Fruit fly (Drosophila melanogaster) whole organism, embryonic: Measurements from ENCODE around the gene Mst98Ca.
A peak's percentile ranks its signal among the peaks of the same experiment; 100 is the strongest.

Experiments used
- BtbVII ChIP-seq: fragments of 200-800 bp; sonication (Bioruptor generic); optimal IDR thresholded peaks from 3 replicates; lab custom pipeline; 2017; ENCODE audit warnings: missing biosample characterization, mild to moderate bottlenecking, missing genetic modification characterization
- Bteb2 ChIP-seq: fragments of 200-800 bp; sonication (Bioruptor generic); optimal IDR thresholded peaks from 2 replicates; lab custom pipeline; 2016; ENCODE audit warnings: missing biosample characterization, missing genetic modification characterization
- CG1024 ChIP-seq: fragments of 200-800 bp; sonication (Bioruptor generic); IDR thresholded peaks from 2 replicates; pipeline ENCODE4 v1.3.6; 2022; ENCODE audit warnings: missing biosample characterization, missing genetic modification characterization
- CG10321 ChIP-seq: fragments of 200-800 bp; sonication (Bioruptor generic); IDR thresholded peaks from 2 replicates; pipeline ENCODE4 v1.3.6; 2022; ENCODE audit warnings: missing biosample characterization, missing genetic modification characterization
- CG10431 ChIP-seq: fragments of 200-800 bp; sonication (Bioruptor generic); optimal IDR thresholded peaks from 3 replicates; lab custom pipeline; 2018; ENCODE audit warnings: missing biosample characterization, mild to moderate bottlenecking, missing genetic modification characterization
- CG10654 ChIP-seq: fragments of 200-800 bp; sonication (Bioruptor generic); optimal IDR thresholded peaks from 2 replicates; lab custom pipeline; 2016; ENCODE audit warnings: missing biosample characterization, missing genetic modification characterization
- CG11504 ChIP-seq: fragments of 200-800 bp; sonication (Bioruptor generic); optimal IDR thresholded peaks from 3 replicates; lab custom pipeline; 2019; ENCODE audit warnings: missing biosample characterization, mild to moderate bottlenecking, missing genetic modification characterization, moderate library complexity
- CG1233 ChIP-seq: fragments of 200-800 bp; sonication (Bioruptor generic); optimal IDR thresholded peaks from 4 replicates; lab custom pipeline; 2018; ENCODE audit warnings: missing biosample characterization, mild to moderate bottlenecking, missing genetic modification characterization
- CG16779 ChIP-seq: fragments of 200-800 bp; sonication (Bioruptor generic); IDR thresholded peaks from 2 replicates; pipeline ENCODE4 v1.3.6; 2022; ENCODE audit warnings: missing biosample characterization, missing genetic modification characterization
- CG16815 ChIP-seq: fragments of 200-800 bp; sonication (Bioruptor generic); optimal IDR thresholded peaks from 3 replicates; lab custom pipeline; 2017; ENCODE audit warnings: missing biosample characterization, mild to moderate bottlenecking, missing genetic modification characterization
- CG18262 ChIP-seq: fragments of 200-800 bp; optimal IDR thresholded peaks from 3 replicates; lab custom pipeline; 2019; ENCODE audit warnings: missing biosample characterization, mild to moderate bottlenecking, missing genetic modification characterization, moderate library complexity
- CG18619 ChIP-seq: fragments of 200-800 bp; sonication (Bioruptor generic); optimal IDR thresholded peaks from 3 replicates; lab custom pipeline; 2017; ENCODE audit warnings: missing biosample characterization, mild to moderate bottlenecking, missing genetic modification characterization
- CG30020 ChIP-seq: fragments of 200-800 bp; optimal IDR thresholded peaks from 2 replicates; lab custom pipeline; 2019; ENCODE audit warnings: missing biosample characterization, mild to moderate bottlenecking, missing genetic modification characterization, moderate library complexity
- CG32767 ChIP-seq: fragments of 200-800 bp; sonication (Bioruptor generic); IDR thresholded peaks from 2 replicates; pipeline ENCODE4 v1.3.6; 2022; ENCODE audit warnings: missing biosample characterization, missing genetic modification characterization
- CG3407 ChIP-seq: fragments of 200-800 bp; sonication (Bioruptor generic); optimal IDR thresholded peaks from 2 replicates; lab custom pipeline; 2018; ENCODE audit warnings: missing biosample characterization, mild to moderate bottlenecking, missing genetic modification characterization
- CG4282 ChIP-seq: fragments of 200-800 bp; sonication (Bioruptor generic); optimal IDR thresholded peaks from 2 replicates; lab custom pipeline; 2016; ENCODE audit warnings: missing biosample characterization, missing genetic modification characterization
- CG4854 ChIP-seq: fragments of 200-800 bp; sonication (Bioruptor generic); optimal IDR thresholded peaks from 2 replicates; lab custom pipeline; 2016; ENCODE audit warnings: missing biosample characterization, missing genetic modification characterization, inconsistent platforms
- CG5180 ChIP-seq: fragments of 200-800 bp; sonication (Bioruptor generic); optimal IDR thresholded peaks from 3 replicates; lab custom pipeline; 2017; ENCODE audit warnings: missing biosample characterization, missing genetic modification characterization, mild to moderate bottlenecking, moderate library complexity, missing genetic modification reagents
- CG6854 ChIP-seq: fragments of 200-800 bp; sonication (Bioruptor generic); optimal IDR thresholded peaks from 3 replicates; lab custom pipeline; 2017; ENCODE audit warnings: missing biosample characterization, mild to moderate bottlenecking, missing genetic modification characterization
- CG7357 ChIP-seq: fragments of 200-800 bp; sonication (Bioruptor generic); IDR thresholded peaks from 3 replicates; pipeline ENCODE4 v1.3.6; 2022; ENCODE audit warnings: missing biosample characterization, missing genetic modification characterization
- CG7928 ChIP-seq: fragments of 200-800 bp; sonication (Bioruptor generic); optimal IDR thresholded peaks from 2 replicates; lab custom pipeline; 2017; ENCODE audit warnings: missing biosample characterization, mild to moderate bottlenecking, missing genetic modification characterization
- CG7987 ChIP-seq: fragments of 200-800 bp; sonication (Bioruptor generic); optimal IDR thresholded peaks from 2 replicates; lab custom pipeline; 2018; ENCODE audit warnings: missing biosample characterization, mild to moderate bottlenecking, missing genetic modification characterization, moderate library complexity
- CG8478 ChIP-seq: fragments of >200 bp; optimal IDR thresholded peaks from 2 replicates; lab custom pipeline; 2018
- CrebB ChIP-seq: fragments of 200-800 bp; sonication (Bioruptor generic); optimal IDR thresholded peaks from 3 replicates; lab custom pipeline; 2018; ENCODE audit warnings: missing biosample characterization, mild to moderate bottlenecking, missing genetic modification characterization
- Gug ChIP-seq: fragments of 200-800 bp; sonication (Bioruptor generic); IDR thresholded peaks from 4 replicates; pipeline ENCODE4 v1.3.6; 2022; ENCODE audit warnings: missing biosample characterization, missing genetic modification characterization
- Myb ChIP-seq: fragments of 200-800 bp; sonication (Bioruptor generic); optimal IDR thresholded peaks from 2 replicates; lab custom pipeline; 2016; ENCODE audit warnings: missing biosample characterization, missing genetic modification characterization
- Pdp1 ChIP-seq, 2 experiments: fragments of 200-800 bp; sonication (Bioruptor generic); optimal IDR thresholded peaks; 3 replicates each; lab custom pipeline; 2016; ENCODE audit warnings: missing biosample characterization in 2 of 2, missing genetic modification characterization in 2 of 2, mild to moderate bottlenecking in 1 of 2, moderate library complexity in 1 of 2
- Sox100B ChIP-seq: fragments of 200-800 bp; sonication (Bioruptor generic); optimal IDR thresholded peaks from 3 replicates; lab custom pipeline; 2018; ENCODE audit warnings: missing biosample characterization, mild to moderate bottlenecking, missing genetic modification characterization
- Usf ChIP-seq: fragments of 200-800 bp; sonication (Bioruptor generic); optimal IDR thresholded peaks from 2 replicates; lab custom pipeline; 2017; ENCODE audit warnings: missing genotype, missing biosample characterization, missing genetic modification characterization
- ato ChIP-seq: fragments of 200-800 bp; sonication (Bioruptor generic); IDR thresholded peaks from 2 replicates; pipeline ENCODE4 v1.3.6; 2022; ENCODE audit warnings: missing biosample characterization, missing genetic modification characterization; ENCODE audit not compliant: partially characterized antibody
- chinmo ChIP-seq: fragments of 200-800 bp; sonication (Bioruptor generic); IDR thresholded peaks from 4 replicates; pipeline ENCODE4 v1.3.6; 2022; ENCODE audit warnings: missing biosample characterization, missing genetic modification characterization; ENCODE audit not compliant: partially characterized antibody
- chm ChIP-seq: fragments of 200-800 bp; sonication (Bioruptor generic); IDR thresholded peaks from 2 replicates; pipeline ENCODE4 v1.3.6; 2022; ENCODE audit warnings: missing biosample characterization, missing genetic modification characterization
- disco-r ChIP-seq: fragments of 200-800 bp; sonication (Bioruptor generic); optimal IDR thresholded peaks from 2 replicates; lab custom pipeline; 2016; ENCODE audit warnings: missing biosample characterization, missing genetic modification characterization
- dm ChIP-seq: fragments of 200-800 bp; sonication (Bioruptor generic); optimal IDR thresholded peaks from 3 replicates; lab custom pipeline; 2016; ENCODE audit warnings: missing biosample characterization, missing genetic modification characterization
- gce ChIP-seq: fragments of 200-800 bp; sonication (Bioruptor generic); IDR thresholded peaks from 3 replicates; pipeline ENCODE4 v1.3.6; 2022; ENCODE audit warnings: missing biosample characterization, missing genetic modification characterization
- grau ChIP-seq: fragments of 200-800 bp; optimal IDR thresholded peaks from 3 replicates; lab custom pipeline; 2019; ENCODE audit warnings: missing biosample characterization, mild to moderate bottlenecking, missing genetic modification characterization, moderate library complexity
- gro ChIP-seq: fragments of 200-800 bp; sonication (Bioruptor generic); optimal IDR thresholded peaks from 2 replicates; lab custom pipeline; 2016; ENCODE audit warnings: missing biosample characterization, missing genetic modification characterization
- gsb ChIP-seq: fragments of 200-800 bp; sonication (Bioruptor generic); IDR thresholded peaks from 2 replicates; pipeline ENCODE4 v1.3.6; 2022; ENCODE audit warnings: missing biosample characterization, missing genetic modification characterization
- knrl ChIP-seq: fragments of 200-800 bp; sonication (Bioruptor generic); IDR thresholded peaks from 3 replicates; pipeline ENCODE4 v1.3.6; 2022; ENCODE audit warnings: missing biosample characterization, missing genetic modification characterization; ENCODE audit not compliant: partially characterized antibody
- nerfin-2 ChIP-seq: fragments of 200-800 bp; sonication (Bioruptor generic); IDR thresholded peaks from 2 replicates; pipeline ENCODE4 v1.3.6; 2022; ENCODE audit warnings: missing biosample characterization, missing genetic modification characterization; ENCODE audit not compliant: partially characterized antibody
- ranshi ChIP-seq: fragments of 200-800 bp; sonication (Bioruptor generic); IDR thresholded peaks from 2 replicates; pipeline ENCODE4 v1.3.6; 2022; ENCODE audit warnings: missing biosample characterization, missing genetic modification characterization
- tap ChIP-seq: fragments of 200-800 bp; optimal IDR thresholded peaks from 3 replicates; lab custom pipeline; 2019; ENCODE audit warnings: missing biosample characterization, mild to moderate bottlenecking, missing genetic modification characterization, moderate library complexity
- tll ChIP-seq, 2 experiments: fragments of 200-800 bp in 1 of 2; fragments of >200 bp in 1 of 2; sonication (Bioruptor generic) in 1 of 2; optimal IDR thresholded peaks; 2 replicates each; lab custom pipeline; 2017 to 2019; ENCODE audit warnings: missing biosample characterization in 2 of 2, missing genetic modification characterization in 2 of 2, mild to moderate bottlenecking in 1 of 2, moderate library complexity in 1 of 2
- tna ChIP-seq: fragments of 200-800 bp; sonication (Bioruptor generic); IDR thresholded peaks from 2 replicates; pipeline ENCODE4 v1.3.6; 2022; ENCODE audit warnings: missing biosample characterization, missing genetic modification characterization; ENCODE audit not compliant: partially characterized antibody
- trem ChIP-seq: fragments of 200-800 bp; optimal IDR thresholded peaks from 3 replicates; lab custom pipeline; 2019; ENCODE audit warnings: missing biosample characterization, mild to moderate bottlenecking, missing genetic modification characterization, moderate library complexity
- unc-4 ChIP-seq: fragments of 200-800 bp; sonication (Bioruptor generic); IDR thresholded peaks from 2 replicates; pipeline ENCODE4 v1.3.6; 2022; ENCODE audit warnings: missing biosample characterization, missing genetic modification characterization; ENCODE audit not compliant: partially characterized antibody
- unpg ChIP-seq: fragments of 200-800 bp; sonication (Bioruptor generic); optimal IDR thresholded peaks from 3 replicates; lab custom pipeline; 2018; ENCODE audit warnings: missing biosample characterization, mild to moderate bottlenecking, missing genetic modification characterization, moderate library complexity
- wek ChIP-seq: fragments of 200-800 bp; sonication (Bioruptor generic); optimal IDR thresholded peaks from 3 replicates; lab custom pipeline; 2018; ENCODE audit warnings: missing biosample characterization, mild to moderate bottlenecking, missing genetic modification characterization, moderate library complexity
- yki ChIP-seq: fragments of >200 bp; optimal IDR thresholded peaks from 3 replicates; lab custom pipeline; 2018

Mst98Ca gene

DNA sequence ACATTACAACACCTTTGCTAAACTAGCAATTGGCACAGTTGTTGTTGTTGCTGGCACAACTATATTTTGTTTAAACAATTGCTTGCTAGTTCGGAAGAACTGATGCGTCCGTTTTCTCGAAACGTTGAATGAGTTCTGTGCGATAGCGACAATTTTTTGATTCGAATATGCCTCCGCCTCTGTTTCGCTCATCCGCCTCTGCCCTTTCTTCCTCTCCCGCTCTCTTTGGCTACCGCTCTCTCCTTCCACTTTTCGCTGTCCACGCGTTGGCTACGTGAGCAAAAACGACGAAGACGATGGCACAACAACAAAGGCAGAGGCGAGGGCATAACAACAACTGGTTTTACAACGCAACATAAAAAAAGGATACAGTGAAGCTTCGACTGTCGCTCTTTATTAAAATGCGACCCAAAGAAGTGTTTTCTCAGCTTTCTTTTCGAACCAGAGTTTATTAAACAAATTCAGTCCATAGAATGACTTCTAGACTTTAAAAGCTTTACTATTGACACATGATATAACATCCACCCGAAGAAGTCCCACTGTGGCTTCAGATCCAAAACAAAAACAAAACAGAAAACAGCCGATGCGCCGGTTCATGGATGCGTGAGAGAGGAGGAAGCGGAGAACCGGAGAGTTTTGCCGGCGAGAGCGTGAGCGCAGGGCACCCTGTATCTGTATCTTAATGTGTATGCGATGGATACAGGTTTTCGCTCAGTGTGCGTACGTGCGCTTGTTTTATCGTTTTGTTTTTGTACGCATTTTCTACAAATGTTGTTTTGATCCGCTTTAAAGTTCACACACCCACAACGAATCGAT is 35.2 kb downstream of the Mst98Ca start (continued):
- TF ChIP-seq disco-r (GFP tag; lab: Kevin White, UChicago), result peak; percentile 99
- no peak for TF ChIP-seq CG10321 (GFP tag; lab: Robert Waterston, UW)
- peak; percentile 99 for TF ChIP-seq Gug (GFP tag; lab: Robert Waterston, UW)
- no peak for TF ChIP-seq ranshi (GFP tag; lab: Robert Waterston, UW)
- TF ChIP-seq Sox100B, result peak; percentile 98
- no peak for TF ChIP-seq gce
- TF ChIP-seq gro, result peak; percentile 100
- TF ChIP-seq CG11504 (tag; lab: Kevin White, UChicago), result peak; percentile 98
- peak; percentile 29 for TF ChIP-seq yki (lab: Kevin White, UChicago)
- TF ChIP-seq CG10431 (GFP tag; lab: Kevin White, UChicago), result peak; percentile 93
- peak; percentile 98 for TF ChIP-seq CG3407
- TF ChIP-seq chinmo, result no peak
- peak in 1 of 2 experiments; percentile 90 for TF ChIP-seq tll (GFP tag; optimal IDR thresholded peaks at IDR 0.05; lab: Kevin White, UChicago)
- TF ChIP-seq wek (GFP tag; lab: Kevin White, UChicago), result peak; percentile 94
- TF ChIP-seq knrl (GFP tag; lab: Robert Waterston, UW), result no peak
- TF ChIP-seq CG8478 (lab: Kevin White, UChicago), result no peak
- peak; percentile 93 for TF ChIP-seq CG5180
- peak; percentile 100 for TF ChIP-seq Pdp1 (GFP tag; optimal IDR thresholded peaks at IDR 0.05; lab: Kevin White, UChicago)
- TF ChIP-seq CG4854, result peak; percentile 99
- TF ChIP-seq CG7357, result peak; percentile 97
- peak; percentile 100 for TF ChIP-seq grau (tag; lab: Kevin White, UChicago)
- TF ChIP-seq dm, result peak; percentile 99
- peak; percentile 90 for TF ChIP-seq CG30020 (tag; lab: Kevin White, UChicago)
- TF ChIP-seq CG6854 (GFP tag; lab: Kevin White, UChicago), result peak; percentile 99
- peak; percentile 99 for TF ChIP-seq BtbVII (GFP tag; lab: Kevin White, UChicago)
- TF ChIP-seq CG4282 (GFP tag; lab: Kevin White, UChicago), result peak; percentile 99
- peak; percentile 99 for TF ChIP-seq CG18619 (GFP tag; lab: Kevin White, UChicago)
- peak; percentile 99 for TF ChIP-seq unpg
- peak; percentile 99 for TF ChIP-seq CG18262 (tag; lab: Kevin White, UChicago)
- TF ChIP-seq CG16779 (GFP tag; lab: Robert Waterston, UW), result no peak
- no peak for TF ChIP-seq unc-4 (GFP tag; lab: Robert Waterston, UW)
- no peak for TF ChIP-seq tna (GFP tag; lab: Robert Waterston, UW)
- peak; percentile 100 for TF ChIP-seq CG7987 (GFP tag; lab: Kevin White, UChicago)
- peak; percentile 99 for TF ChIP-seq CG1233 (GFP tag; lab: Kevin White, UChicago)
- TF ChIP-seq ato (GFP tag; lab: Robert Waterston, UW), result no peak
- no peak for TF ChIP-seq CG32767 (GFP tag; lab: Robert Waterston, UW)
- no peak for TF ChIP-seq chm (GFP tag; lab: Robert Waterston, UW)
- TF ChIP-seq Bteb2 (GFP tag; lab: Kevin White, UChicago), result peak; percentile 99
- TF ChIP-seq tap, result peak; percentile 99
- TF ChIP-seq CG16815 (GFP tag; lab: Kevin White, UChicago), result peak; percentile 99
- no peak for TF ChIP-seq gsb (GFP tag; lab: Robert Waterston, UW)
- peak; percentile 96 for TF ChIP-seq trem
- peak; percentile 98 for TF ChIP-seq Usf (GFP tag; lab: Kevin White, UChicago)
- peak; percentile 99 for TF ChIP-seq CG10654 (GFP tag; lab: Kevin White, UChicago)
- TF ChIP-seq CG7928, result peak; percentile 86
- TF ChIP-seq nerfin-2 (GFP tag; lab: Robert Waterston, UW), result no peak
- peak; percentile 97 for TF ChIP-seq Myb
- peak; percentile 99 for TF ChIP-seq CrebB (tag; lab: Kevin White, UChicago)
- no peak for TF ChIP-seq CG1024
